Worm (Caenorhabditis elegans): Measurements from ENCODE around the gene dot-1.2.

ce11 chrX:11917994-11918393 lies 48.8 kb upstream of the dot-1.2 start, which contains the start of gene Y62H9A.16:
- TF ChIP-seq che-1 (tag; optimal IDR thresholded peaks at IDR 0.05) (no peak), hlh-15 (tag; optimal IDR thresholded peaks at IDR 0.05) (no peak), elt-2 (tag; optimal IDR thresholded peaks at IDR 0.05) (no peak), F13H6.1 (tag; optimal IDR thresholded peaks at IDR 0.05) (no peak), ceh-6 (GFP tag; optimal IDR thresholded peaks at IDR 0.05) (no peak), ceh-14 (tag; optimal IDR thresholded peaks at IDR 0.05) (no peak), nhr-11 (tag; optimal IDR thresholded peaks at IDR 0.05) (no peak), unc-55 (GFP tag; optimal IDR thresholded peaks at IDR 0.05) (no peak), ama-1 (optimal IDR thresholded peaks at IDR 0.05) (no peak), ceh-34 (tag; optimal IDR thresholded peaks at IDR 0.05) (no peak)

Data from whole organism, late embryonic.